Worm (Caenorhabditis elegans): ENCODE results near the gene marc-5.

marc-5 gene

DNA sequence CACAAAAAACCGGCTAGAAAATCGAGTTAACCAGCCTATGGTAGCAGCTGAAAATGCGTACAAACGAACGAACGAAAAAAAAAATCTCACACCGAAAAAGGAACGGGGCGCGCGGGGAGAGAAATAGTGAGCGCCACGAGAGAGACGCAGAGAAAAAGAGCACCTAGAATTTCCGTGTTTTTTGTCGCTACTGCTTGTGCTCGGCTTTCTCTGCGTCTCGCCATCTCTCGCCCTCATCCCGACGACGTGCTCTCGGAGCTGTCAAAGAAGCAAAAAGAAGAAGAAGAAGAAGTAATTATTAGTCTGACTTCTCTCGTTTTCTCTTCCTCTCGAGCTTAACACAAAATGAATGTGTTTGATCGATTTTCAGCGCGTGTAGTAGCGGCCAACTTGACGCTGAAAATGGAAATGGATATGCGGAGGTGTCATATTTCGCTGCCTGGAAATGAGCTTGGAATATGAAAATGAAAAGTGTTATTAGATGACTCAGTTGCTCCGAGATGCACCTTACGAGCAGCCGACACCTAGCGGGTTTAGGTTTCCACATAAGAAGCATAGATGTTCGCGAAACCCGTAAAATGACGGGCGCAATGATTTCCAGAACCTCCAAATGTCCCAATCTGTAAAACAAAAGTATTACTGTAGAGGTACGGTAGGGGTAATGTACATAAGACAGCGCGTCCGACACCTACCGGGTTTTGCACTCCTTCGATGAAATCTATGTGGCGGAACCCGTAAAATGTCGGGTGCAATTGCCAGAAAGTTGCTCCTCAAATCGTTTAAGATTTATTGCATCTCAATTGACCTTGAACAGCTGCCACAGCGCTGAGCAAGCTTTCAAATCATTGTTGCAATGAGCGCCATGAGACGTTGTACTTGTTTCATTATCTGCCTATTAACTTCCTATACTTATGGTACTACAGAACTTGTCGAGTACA, 3.6 kb upstream of the marc-5 start, which contains the start of gene btb-14 (continued):
- TF ChIP-seq aha-1 (tag; optimal IDR thresholded peaks at IDR 0.05) (no peak), fos-1 (tag; optimal IDR thresholded peaks at IDR 0.05) (no peak), swsn-7 (tag; optimal IDR thresholded peaks at IDR 0.05) (peak; percentile 34), alr-1 (tag; optimal IDR thresholded peaks at IDR 0.05; ENCODE audit: borderline replicate concordance) (no peak), nhr-71 (tag; optimal IDR thresholded peaks at IDR 0.05) (peak; percentile 48), xbp-1 (tag; optimal IDR thresholded peaks at IDR 0.05) (no peak), ceh-63 (GFP tag; optimal IDR thresholded peaks at IDR 0.05) (no peak), nhr-76 (tag; optimal IDR thresholded peaks at IDR 0.05) (no peak), elt-2 (tag; optimal IDR thresholded peaks at IDR 0.05) (no peak), efl-3 (GFP tag; optimal IDR thresholded peaks at IDR 0.05) (no peak), pqm-1 (tag; optimal IDR thresholded peaks at IDR 0.05) (no peak), isw-1 (GFP tag; IDR thresholded peaks at IDR 0.05) (peak; percentile 1; the same call in 1 of the 2 replicates), tlp-1 (tag; optimal IDR thresholded peaks at IDR 0.05) (no peak), egl-13 (tag; optimal IDR thresholded peaks at IDR 0.05) (peak; percentile 72), pax-3 (tag; optimal IDR thresholded peaks at IDR 0.05) (no peak), nhr-11 (tag; optimal IDR thresholded peaks at IDR 0.05) (no peak), lin-13 (GFP tag; optimal IDR thresholded peaks at IDR 0.05) (peak; percentile 59), lin-14 (GFP tag; optimal IDR thresholded peaks at IDR 0.05) (peak; percentile 85), zip-4 (GFP tag; optimal IDR thresholded peaks at IDR 0.05) (no peak), aly-2 (tag; optimal IDR thresholded peaks at IDR 0.05) (no peak), dsc-1 (tag; optimal IDR thresholded peaks at IDR 0.05) (peak; percentile 35), sox-4 (tag; optimal IDR thresholded peaks at IDR 0.05) (no peak), rnt-1 (tag; optimal IDR thresholded peaks at IDR 0.05) (peak; percentile 77), Y116A8C.19 (tag; optimal IDR thresholded peaks at IDR 0.05; ENCODE audit: borderline replicate concordance) (no peak), mab-9 (GFP tag; IDR thresholded peaks at IDR 0.05) (no peak), C34B4.2 (tag; optimal IDR thresholded peaks at IDR 0.05) (no peak), unc-130 (tag; optimal IDR thresholded peaks at IDR 0.05) (no peak), nhr-90 (tag; optimal IDR thresholded peaks at IDR 0.05; ENCODE audit: poor library complexity) (no peak), dpl-1 (GFP tag; optimal IDR thresholded peaks at IDR 0.05) (no peak), snu-23 (GFP tag; optimal IDR thresholded peaks at IDR 0.05) (peak; percentile 5), lin-39 (tag; optimal IDR thresholded peaks at IDR 0.05) (no peak), nhr-84 (tag; optimal IDR thresholded peaks at IDR 0.05) (no peak), vab-15 (tag; optimal IDR thresholded peaks at IDR 0.05) (no peak), lin-35 (GFP tag; optimal IDR thresholded peaks at IDR 0.05) (peak in 1 of 2 experiments; percentile 30), ceh-90 (tag; optimal IDR thresholded peaks at IDR 0.05) (no peak), C16A3.4 (tag; optimal IDR thresholded peaks at IDR 0.05) (no peak), nhr-85 (tag) (peak; percentile 8), hlh-4 (tag; optimal IDR thresholded peaks at IDR 0.05) (no peak), unc-62 (GFP tag; optimal IDR thresholded peaks at IDR 0.05) (no peak), fkh-10 (GFP tag; optimal IDR thresholded peaks at IDR 0.05) (peak; percentile 14), nhr-19 (GFP tag; conservative IDR thresholded peaks at IDR 0.05) (peak; percentile 35), lin-15B (tag; optimal IDR thresholded peaks at IDR 0.05) (no peak), unc-86 (tag; optimal IDR thresholded peaks at IDR 0.05) (peak; percentile 68), efl-1 (optimal IDR thresholded peaks at IDR 0.05) (peak; percentile 36 to 37), efl-1 (GFP tag; optimal IDR thresholded peaks at IDR 0.05 in 1 of 2) (peak in 1 of 2 experiments; percentile 53), egl-27 (tag; optimal IDR thresholded peaks at IDR 0.05) (no peak), mep-1 (tag; optimal IDR thresholded peaks at IDR 0.05) (no peak), nhr-47 (tag; optimal IDR thresholded peaks at IDR 0.05) (peak; percentile 69), unc-30 (tag; optimal IDR thresholded peaks at IDR 0.05) (no peak), mef-2 (tag; optimal IDR thresholded peaks at IDR 0.05) (no peak), ztf-4 (tag; optimal IDR thresholded peaks at IDR 0.05) (no peak)

Measured in whole organism, L1 larva.